Fruit fly (Drosophila melanogaster): ENCODE results near the gene CG2816.

dm6 chr2L:3695361-3695818 is 8.1 kb upstream of the CG2816 start, which contains the start of gene CG16713:
- TF ChIP-seq Dll (optimal IDR thresholded peaks at IDR 0.05) (no peak), CG8478 (optimal IDR thresholded peaks at IDR 0.05) (no peak)
